Fruit fly (Drosophila melanogaster) whole organism, wandering third instar larva: ENCODE data around the gene Hph.
A peak's percentile ranks its signal among the peaks of the same experiment; 100 is the strongest.

Source experiments
- CG32264 ChIP-seq: fragments of 200-800 bp; sonication (Bioruptor generic); optimal IDR thresholded peaks from 2 replicates; lab custom pipeline; 2016; ENCODE audit warnings: missing biosample characterization, missing genetic modification characterization
- GATAd ChIP-seq: sonication (Bioruptor generic); optimal IDR thresholded peaks from 2 replicates; lab custom pipeline; 2016; ENCODE audit warnings: missing biosample characterization, missing genetic modification characterization
- Hnf4 ChIP-seq: fragments of 200-800 bp; sonication (Bioruptor generic); optimal IDR thresholded peaks from 2 replicates; lab custom pipeline; 2016; ENCODE audit warnings: missing biosample characterization, mild to moderate bottlenecking, missing genetic modification characterization
- Hr78 ChIP-seq: fragments of >200 bp; optimal IDR thresholded peaks from 2 replicates; lab custom pipeline; 2017; ENCODE audit warnings: missing biosample characterization, missing genetic modification characterization
- Hr83 ChIP-seq: fragments of 200-300 bp; sonication (Bioruptor generic); optimal IDR thresholded peaks from 2 replicates; lab custom pipeline; 2016; ENCODE audit warnings: missing biosample characterization, mild to moderate bottlenecking, missing genetic modification characterization, moderate library complexity; ENCODE audit not compliant: poor library complexity, severe bottlenecking
- Mio ChIP-seq: sonication (Bioruptor generic); optimal IDR thresholded peaks from 2 replicates; lab custom pipeline; 2016; ENCODE audit warnings: missing biosample characterization, missing genetic modification characterization
- Myc ChIP-seq: fragments of >200 bp; optimal IDR thresholded peaks from 2 replicates; lab custom pipeline; 2017
- Rel ChIP-seq, 2 experiments: fragments of 200-800 bp; sonication (Bioruptor generic) in 1 of 2; optimal IDR thresholded peaks; 2 replicates in 1 of 2; 3 replicates in 1 of 2; lab custom pipeline; 2016 to 2019; ENCODE audit warnings: mild to moderate bottlenecking in 2 of 2, missing biosample characterization in 2 of 2, missing genetic modification characterization in 2 of 2, moderate library complexity in 1 of 2
- dsf ChIP-seq: sonication (Bioruptor generic); optimal IDR thresholded peaks from 2 replicates; lab custom pipeline; 2016; ENCODE audit warnings: missing biosample characterization, missing genetic modification characterization, borderline replicate concordance
- h ChIP-seq: fragments of 200-800 bp; sonication (Bioruptor generic); optimal IDR thresholded peaks from 3 replicates; lab custom pipeline; 2016; ENCODE audit warnings: missing biosample characterization, mild to moderate bottlenecking, missing genetic modification characterization
- sage ChIP-seq: fragments of 200-800 bp; sonication (Bioruptor generic); optimal IDR thresholded peaks from 2 replicates; lab custom pipeline; 2016; ENCODE audit warnings: missing biosample characterization, mild to moderate bottlenecking, missing genetic modification characterization

dm6 chr3R:5299569-5300195 lies 42.8 kb downstream of the Hph start, which contains the start of gene Tim17b1:
- TF ChIP-seq Myc (lab: Kevin White, UChicago): no peak
- TF ChIP-seq sage: no peak
- TF ChIP-seq Rel (GFP tag; optimal IDR thresholded peaks at IDR 0.05; lab: Kevin White, UChicago): no peak
- peak; percentile 38 for TF ChIP-seq Rel (tag; optimal IDR thresholded peaks at IDR 0.05; lab: Kevin White, UChicago)
- TF ChIP-seq Mio (GFP tag; lab: Kevin White, UChicago): no peak
- TF ChIP-seq dsf (GFP tag; lab: Kevin White, UChicago): no peak
- TF ChIP-seq CG32264 (GFP tag; lab: Kevin White, UChicago): no peak
- TF ChIP-seq Hnf4: no peak
- TF ChIP-seq GATAd (GFP tag; lab: Kevin White, UChicago): no peak
- TF ChIP-seq Hr83: no peak
- TF ChIP-seq Hr78 (GFP tag; lab: Kevin White, UChicago): no peak
- no peak for TF ChIP-seq h (GFP tag; lab: Kevin White, UChicago)
